Fruit fly (Drosophila melanogaster) whole organism, prepupa: ENCODE measurements around the gene CG8138.

ENCODE experiments used
- Blimp-1 ChIP-seq: fragments of 200-800 bp; sonication (Bioruptor generic); optimal IDR thresholded peaks from 3 replicates; lab custom pipeline; 2017; ENCODE audit warnings: missing biosample characterization, missing genetic modification characterization, mild to moderate bottlenecking, moderate library complexity, missing genetic modification reagents
- CG10669 ChIP-seq: fragments of 200-800 bp; sonication (Bioruptor generic); optimal IDR thresholded peaks from 3 replicates; lab custom pipeline; 2018; ENCODE audit warnings: missing biosample characterization, mild to moderate bottlenecking, missing genetic modification characterization, moderate library complexity
- CG11294 ChIP-seq: fragments of 200-800 bp; sonication (Bioruptor generic); IDR thresholded peaks from 2 replicates; pipeline ENCODE4 v1.3.6; 2022; ENCODE audit warnings: missing biosample characterization, missing genetic modification characterization
- CG11762 ChIP-seq: fragments of 200-800 bp; sonication (Bioruptor generic); optimal IDR thresholded peaks from 3 replicates; lab custom pipeline; 2016; ENCODE audit warnings: missing biosample characterization, missing genetic modification characterization; ENCODE audit not compliant: insufficient read depth
- CG11902 ChIP-seq: fragments of 200-800 bp; sonication (Bioruptor generic); optimal IDR thresholded peaks from 3 replicates; lab custom pipeline; 2016; ENCODE audit warnings: missing biosample characterization, missing genetic modification characterization
- CG15336 ChIP-seq: fragments of 200-800 bp; sonication (Bioruptor generic); IDR thresholded peaks from 2 replicates; pipeline ENCODE4 v1.3.6; 2022; ENCODE audit warnings: missing biosample characterization, missing genetic modification characterization
- CG3032 ChIP-seq: fragments of 200-800 bp; optimal IDR thresholded peaks from 2 replicates; lab custom pipeline; 2019; ENCODE audit warnings: missing biosample characterization, mild to moderate bottlenecking, missing genetic modification characterization, moderate library complexity
- CG32006 ChIP-seq: fragments of 200-800 bp; sonication (Bioruptor generic); optimal IDR thresholded peaks from 3 replicates; lab custom pipeline; 2017; ENCODE audit warnings: missing biosample characterization, mild to moderate bottlenecking, missing genetic modification characterization
- CG34406 ChIP-seq: fragments of 200-800 bp; sonication (Bioruptor generic); optimal IDR thresholded peaks from 3 replicates; lab custom pipeline; 2016; ENCODE audit warnings: missing biosample characterization, missing genetic modification characterization
- CG3919 ChIP-seq: fragments of 200-800 bp; sonication (Bioruptor generic); optimal IDR thresholded peaks from 3 replicates; lab custom pipeline; 2016; ENCODE audit warnings: missing biosample characterization, missing genetic modification characterization
- CG6163 ChIP-seq: fragments of 200-800 bp; sonication (Bioruptor generic); IDR thresholded peaks from 3 replicates; pipeline ENCODE4 v1.3.6; 2022; ENCODE audit warnings: missing biosample characterization, missing genetic modification characterization
- CG6276 ChIP-seq: fragments of 200-800 bp; sonication (Bioruptor generic); optimal IDR thresholded peaks from 2 replicates; lab custom pipeline; 2017; ENCODE audit warnings: missing biosample characterization, mild to moderate bottlenecking, missing genetic modification characterization
- CG6808 ChIP-seq: fragments of 200-800 bp; sonication (Bioruptor generic); optimal IDR thresholded peaks from 3 replicates; lab custom pipeline; 2017; ENCODE audit warnings: missing biosample characterization, missing genetic modification characterization, mild to moderate bottlenecking, moderate library complexity, missing genetic modification reagents
- CG6854 ChIP-seq: fragments of 200-800 bp; sonication (Bioruptor generic); optimal IDR thresholded peaks from 2 replicates; lab custom pipeline; 2017; ENCODE audit warnings: missing biosample characterization, mild to moderate bottlenecking, missing genetic modification characterization
- CG7368 ChIP-seq: fragments of 200-800 bp; sonication (Bioruptor generic); optimal IDR thresholded peaks from 3 replicates; lab custom pipeline; 2016; ENCODE audit warnings: missing biosample characterization, missing genetic modification characterization
- CG8119 ChIP-seq: fragments of 200-800 bp; sonication (Bioruptor generic); IDR thresholded peaks from 3 replicates; pipeline ENCODE4 v1.3.6; 2022; ENCODE audit warnings: missing biosample characterization, missing genetic modification characterization
- CG8632 ChIP-seq: fragments of 200-800 bp; sonication (Bioruptor generic); optimal IDR thresholded peaks from 3 replicates; lab custom pipeline; 2016; ENCODE audit warnings: missing biosample characterization, missing genetic modification characterization
- CG9139 ChIP-seq: fragments of 200-800 bp; sonication (Bioruptor generic); optimal IDR thresholded peaks from 3 replicates; lab custom pipeline; 2017; ENCODE audit warnings: missing biosample characterization, mild to moderate bottlenecking, missing genetic modification characterization
- Eip75B ChIP-seq: fragments of 200-800 bp; sonication (Bioruptor generic); optimal IDR thresholded peaks from 3 replicates; lab custom pipeline; 2016; ENCODE audit warnings: missing biosample characterization, missing genetic modification characterization
- Eip78C ChIP-seq: fragments of 200-800 bp; sonication (Bioruptor generic); peaks from one replicate; lab custom pipeline; 2016; ENCODE audit warnings: missing biosample characterization, missing genetic modification characterization
- Eip93F ChIP-seq: fragments of 200-800 bp; sonication (Bioruptor generic); optimal IDR thresholded peaks from 2 replicates; lab custom pipeline; 2016; ENCODE audit warnings: missing biosample characterization, mild to moderate bottlenecking, missing genetic modification characterization
- Gug ChIP-seq: fragments of 200-800 bp; sonication (Bioruptor generic); IDR thresholded peaks from 2 replicates; pipeline ENCODE4 v1.3.6; 2022; ENCODE audit warnings: missing biosample characterization, missing genetic modification characterization
- Hr39 ChIP-seq: fragments of 200-800 bp; sonication (Bioruptor generic); optimal IDR thresholded peaks from 2 replicates; lab custom pipeline; 2016; ENCODE audit warnings: missing biosample characterization, missing genetic modification characterization
- Met ChIP-seq: fragments of 200-800 bp; sonication (Bioruptor generic); optimal IDR thresholded peaks from 3 replicates; lab custom pipeline; 2016; ENCODE audit warnings: missing biosample characterization, missing genetic modification characterization
- OdsH ChIP-seq: fragments of 200-800 bp; sonication (Bioruptor generic); optimal IDR thresholded peaks from 3 replicates; lab custom pipeline; 2016; ENCODE audit warnings: missing biosample characterization, missing genetic modification characterization
- Smox ChIP-seq: fragments of 200-800 bp; sonication (Bioruptor generic); optimal IDR thresholded peaks from 3 replicates; lab custom pipeline; 2016; ENCODE audit warnings: missing biosample characterization, missing genetic modification characterization
- Sox102F ChIP-seq: fragments of 200-800 bp; sonication (Bioruptor generic); optimal IDR thresholded peaks from 2 replicates; lab custom pipeline; 2016; ENCODE audit warnings: missing biosample characterization, mild to moderate bottlenecking, missing genetic modification characterization
- Sox14 ChIP-seq: fragments of 200-800 bp; sonication (Bioruptor generic); optimal IDR thresholded peaks from 3 replicates; lab custom pipeline; 2016; ENCODE audit warnings: missing biosample characterization, missing genetic modification characterization
- achi ChIP-seq: fragments of 200-800 bp; sonication (Bioruptor generic); optimal IDR thresholded peaks from 3 replicates; lab custom pipeline; 2016; ENCODE audit warnings: missing biosample characterization, missing genetic modification characterization
- acj6 ChIP-seq: fragments of 200-800 bp; sonication (Bioruptor generic); optimal IDR thresholded peaks from 3 replicates; lab custom pipeline; 2016; ENCODE audit warnings: missing biosample characterization, missing genetic modification characterization
- dac ChIP-seq: fragments of 200-800 bp; sonication (Bioruptor generic); optimal IDR thresholded peaks from 2 replicates; lab custom pipeline; 2017; ENCODE audit warnings: missing biosample characterization, mild to moderate bottlenecking, missing genetic modification characterization
- esn ChIP-seq: fragments of 200-800 bp; sonication (Bioruptor generic); optimal IDR thresholded peaks from 2 replicates; lab custom pipeline; 2016; ENCODE audit warnings: missing biosample characterization, mild to moderate bottlenecking, missing genetic modification characterization, moderate library complexity
- fd85E ChIP-seq: fragments of 200-800 bp; sonication (Bioruptor generic); optimal IDR thresholded peaks from 3 replicates; lab custom pipeline; 2016; ENCODE audit warnings: missing biosample characterization, missing genetic modification characterization
- fkh ChIP-seq: fragments of 200-800 bp; sonication (Bioruptor generic); optimal IDR thresholded peaks from 3 replicates; lab custom pipeline; 2017; ENCODE audit warnings: missing biosample characterization, mild to moderate bottlenecking, missing genetic modification characterization, moderate library complexity
- lz ChIP-seq: fragments of 200-800 bp; sonication (Bioruptor generic); optimal IDR thresholded peaks from 3 replicates; lab custom pipeline; 2016; ENCODE audit warnings: missing biosample characterization, missing genetic modification characterization
- net ChIP-seq: fragments of 200-800 bp; sonication (Bioruptor generic); optimal IDR thresholded peaks from 3 replicates; lab custom pipeline; 2016; ENCODE audit warnings: missing biosample characterization, missing genetic modification characterization
- salr ChIP-seq, 2 experiments: fragments of 200-800 bp; sonication (Bioruptor generic); optimal IDR thresholded peaks; 3 replicates each; lab custom pipeline; 2016 to 2018; ENCODE audit warnings: missing biosample characterization in 2 of 2, missing genetic modification characterization in 2 of 2, mild to moderate bottlenecking in 1 of 2
- ss ChIP-seq, 2 experiments: fragments of 200-800 bp; sonication (Bioruptor generic); optimal IDR thresholded peaks; 2 replicates in 1 of 2; 3 replicates in 1 of 2; lab custom pipeline; 2017 to 2018; ENCODE audit warnings: mild to moderate bottlenecking in 2 of 2, missing biosample characterization in 2 of 2, missing genetic modification characterization in 2 of 2, moderate library complexity in 1 of 2
- svp ChIP-seq: fragments of 200-800 bp; sonication (Bioruptor generic); peaks from one replicate; lab custom pipeline; 2016; ENCODE audit warnings: missing biosample characterization, missing genetic modification characterization
- topi ChIP-seq: fragments of 200-800 bp; sonication (Bioruptor generic); optimal IDR thresholded peaks from 3 replicates; lab custom pipeline; 2016; ENCODE audit warnings: missing biosample characterization, missing genetic modification characterization

CG8138 gene

dm6 chr3R:13215100-13215499 lies 34.0 kb downstream of the CG8138 start (continued):
- TF ChIP-seq salr (GFP tag; optimal IDR thresholded peaks at IDR 0.05; lab: Kevin White, UChicago) (no peak), svp (peak; percentile 55), CG11294 (GFP tag; lab: Robert Waterston, UW) (no peak), fd85E (no peak), Hr39 (GFP tag; lab: Kevin White, UChicago) (no peak), topi (peak; percentile 27), Gug (GFP tag; lab: Robert Waterston, UW) (no peak), ss (GFP tag; optimal IDR thresholded peaks at IDR 0.05; lab: Kevin White, UChicago) (peak; percentile 25 to 77), CG8632 (GFP tag; lab: Kevin White, UChicago) (peak; percentile 65), fkh (GFP tag; lab: Kevin White, UChicago) (no peak), CG6163 (GFP tag; lab: Robert Waterston, UW) (peak; percentile 47; the same call in 1 of the 3 replicates), Smox (peak; percentile 24), CG32006 (GFP tag; lab: Kevin White, UChicago) (peak; percentile 6), CG3919 (peak; percentile 53)

dm6 chr3R:13218733-13219132 lies 37.6 kb downstream of the CG8138 start:
- TF ChIP-seq lz (no peak), svp (peak; percentile 5), Hr39 (GFP tag; lab: Kevin White, UChicago) (no peak), net (GFP tag; lab: Kevin White, UChicago) (no peak)

- no peak for TF ChIP-seq CG11902 (GFP tag; lab: Kevin White, UChicago)
- TF ChIP-seq svp = peak; percentile 43
- TF ChIP-seq, all 60 proteins: peak for 1
These were observed 39.4 kb downstream of the CG8138 start, which contains the start of gene CG8476 for dm6 chr3R:13220478-13220877. CG8476 (minus strand) TSS chr3R:13220578.

- TF ChIP-seq Blimp-1 = no peak
- no peak for TF ChIP-seq CG11762 (GFP tag; lab: Kevin White, UChicago)
- TF ChIP-seq CG7368 = no peak
- no peak for TF ChIP-seq Eip75B (GFP tag; lab: Kevin White, UChicago)
- no peak for TF ChIP-seq CG34406 (GFP tag; lab: Kevin White, UChicago)
- no peak for TF ChIP-seq achi (GFP tag; lab: Kevin White, UChicago)
- peak; percentile 12 for TF ChIP-seq Eip78C (GFP tag; lab: Kevin White, UChicago)
- no peak for TF ChIP-seq acj6 (GFP tag; lab: Kevin White, UChicago)
- no peak for TF ChIP-seq salr (GFP tag; optimal IDR thresholded peaks at IDR 0.05; lab: Kevin White, UChicago)
- TF ChIP-seq CG11294 (GFP tag; lab: Robert Waterston, UW) = no peak
- 0 out of 3 replicates have a peak, but pooled peaks have one; percentile 15 for TF ChIP-seq CG6163 (GFP tag; lab: Robert Waterston, UW)
- TF ChIP-seq CG32006 (GFP tag; lab: Kevin White, UChicago) = peak; percentile 33
- TF ChIP-seq, all 60 proteins: peak for 3
These were observed 40.7 kb downstream of the CG8138 start for dm6 chr3R:13221820-13222219.

dm6 chr3R:13231184-13231583 lies 50.1 kb downstream of the CG8138 start:
- TF ChIP-seq CG9139 (GFP tag; lab: Kevin White, UChicago) (no peak), fd85E (no peak), CG6808 (GFP tag; lab: Kevin White, UChicago) (no peak), Met (no peak), dac (GFP tag; lab: Kevin White, UChicago) (no peak), CG10669 (GFP tag; lab: Kevin White, UChicago) (no peak), esn (GFP tag; lab: Kevin White, UChicago) (no peak), Sox14 (GFP tag; lab: Kevin White, UChicago) (no peak), CG6163 (GFP tag; lab: Robert Waterston, UW) (no peak), CG15336 (no peak), Eip93F (GFP tag; lab: Kevin White, UChicago) (no peak), achi (GFP tag; lab: Kevin White, UChicago) (no peak), CG8119 (GFP tag; lab: Robert Waterston, UW) (no peak), CG34406 (GFP tag; lab: Kevin White, UChicago) (no peak), CG6854 (GFP tag; lab: Kevin White, UChicago) (no peak), CG7368 (no peak), CG6276 (GFP tag; lab: Kevin White, UChicago) (no peak), Sox102F (no peak), CG3032 (no peak), OdsH (GFP tag; lab: Kevin White, UChicago) (no peak)
